Fruit fly (Drosophila melanogaster): Measurements from ENCODE around the gene CG6769.

Gene CG6769

DNA sequence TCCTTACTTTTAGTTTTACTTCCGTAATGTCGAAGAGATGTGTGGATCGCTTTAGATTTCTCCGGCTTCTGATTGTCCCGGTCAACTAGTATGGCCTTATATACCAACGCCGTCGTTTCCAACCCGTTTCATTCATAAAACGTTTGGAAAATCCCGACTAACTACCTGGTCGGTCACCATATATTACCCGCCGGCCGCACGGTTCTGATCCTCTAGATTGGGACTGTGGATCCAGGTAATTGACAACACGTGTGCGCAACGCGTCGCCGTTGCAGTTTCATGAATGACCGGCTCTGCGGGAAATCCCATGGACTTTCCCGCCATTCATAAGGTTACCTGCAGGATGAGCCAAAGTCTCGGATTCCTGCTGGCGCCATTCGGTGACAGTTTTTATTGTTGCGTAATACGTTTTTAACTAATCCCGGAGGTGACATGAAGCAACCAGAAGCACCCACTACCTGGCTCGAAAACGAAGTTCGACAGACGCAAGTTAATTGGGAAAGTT is 41.1 kb upstream of the CG6769 start, which contains the start of gene CG12986:
TSS of gene CG12986 (minus strand) at position 51 of the 505 bp plus-strand sequence.
- TF ChIP-seq tll (GFP tag; optimal IDR thresholded peaks at IDR 0.05) = peak in 1 of 2 experiments; percentile 69
- TF ChIP-seq CG9817 (tag; optimal IDR thresholded peaks at IDR 0.05) = no peak
- TF ChIP-seq CG15479 (GFP tag; optimal IDR thresholded peaks at IDR 0.05) = peak; percentile 53
- TF ChIP-seq amos (GFP tag; IDR thresholded peaks at IDR 0.05; ENCODE audit: partially characterized antibody) = no peak
- TF ChIP-seq twi (tag; optimal IDR thresholded peaks at IDR 0.05) = peak; percentile 45
- TF ChIP-seq CG4282 (GFP tag; optimal IDR thresholded peaks at IDR 0.05) = no peak
- no peak for TF ChIP-seq her (GFP tag; optimal IDR thresholded peaks at IDR 0.05)
- no peak for TF ChIP-seq CG1529 (GFP tag; optimal IDR thresholded peaks at IDR 0.05)
- TF ChIP-seq zen (tag; optimal IDR thresholded peaks at IDR 0.05) = peak; percentile 77
- no peak for TF ChIP-seq az2 (GFP tag; optimal IDR thresholded peaks at IDR 0.05)
- TF ChIP-seq CG12104 (GFP tag; optimal IDR thresholded peaks at IDR 0.05) = no peak
- TF ChIP-seq CG7928 (GFP tag; optimal IDR thresholded peaks at IDR 0.05) = no peak
- TF ChIP-seq mam (GFP tag; optimal IDR thresholded peaks at IDR 0.05) = no peak
- TF ChIP-seq cad (GFP tag; optimal IDR thresholded peaks at IDR 0.05) = peak; percentile 59
- TF ChIP-seq CG4730 (GFP tag; IDR thresholded peaks at IDR 0.05) = no peak

DNA sequence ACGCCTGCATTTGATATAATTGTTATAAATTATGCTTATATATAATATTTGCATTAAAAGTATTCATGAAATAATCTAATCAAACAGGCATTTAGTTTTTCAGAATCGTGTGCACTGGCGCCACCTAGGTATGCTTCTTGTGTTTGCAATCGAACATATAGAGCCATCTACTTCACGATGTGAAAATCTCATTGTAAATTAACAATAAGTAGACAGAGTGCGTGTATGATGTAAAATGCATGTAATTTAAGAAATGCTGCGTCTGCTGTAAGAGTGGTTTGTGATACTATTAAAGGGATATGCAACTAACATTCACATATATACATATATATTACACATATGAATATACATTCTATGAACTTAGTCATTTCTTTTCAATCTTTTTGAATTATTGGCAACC is 40.5 kb upstream of the CG6769 start:
- peak; percentile 48 for TF ChIP-seq CG9876 (GFP tag; optimal IDR thresholded peaks at IDR 0.05)
- peak; percentile 38 for TF ChIP-seq CG2120 (GFP tag; optimal IDR thresholded peaks at IDR 0.05)
- TF ChIP-seq CG16779 (GFP tag; IDR thresholded peaks at IDR 0.05) = no peak
- 0 out of 2 replicates have a peak, but pooled peaks have one; percentile 9 for TF ChIP-seq bbx (GFP tag; IDR thresholded peaks at IDR 0.05; ENCODE audit: partially characterized antibody)
- TF ChIP-seq Trl (optimal IDR thresholded peaks at IDR 0.05) = no peak
- no peak for TF ChIP-seq Trl (GFP tag; optimal IDR thresholded peaks at IDR 0.05)
- TF ChIP-seq CG14710 (tag; optimal IDR thresholded peaks at IDR 0.05) = peak; percentile 4
- TF ChIP-seq Dek (tag; optimal IDR thresholded peaks at IDR 0.05) = peak; percentile 16
- peak; percentile 13 to 29 for TF ChIP-seq chif (GFP tag; optimal IDR thresholded peaks at IDR 0.05)
- TF ChIP-seq CG12236 (GFP tag; optimal IDR thresholded peaks at IDR 0.05) = no peak
- TF ChIP-seq kay (GFP tag; optimal IDR thresholded peaks at IDR 0.05) = peak; percentile 58
- TF ChIP-seq CG11456 (GFP tag; IDR thresholded peaks at IDR 0.05) = peak; percentile 80; the same call in 2 of the 3 replicates
- no peak for TF ChIP-seq pan (optimal IDR thresholded peaks at IDR 0.05)
- TF ChIP-seq pan (GFP tag; optimal IDR thresholded peaks at IDR 0.05 in 1 of 2, IDR thresholded peaks at IDR 0.05 in 1 of 2) = no peak
- TF ChIP-seq CG9817 (tag; optimal IDR thresholded peaks at IDR 0.05) = peak; percentile 57
- no peak for TF ChIP-seq nom (GFP tag; optimal IDR thresholded peaks at IDR 0.05)
- peak; percentile 40 for TF ChIP-seq abd-A (tag; optimal IDR thresholded peaks at IDR 0.05)
- TF ChIP-seq CG31365 (tag; optimal IDR thresholded peaks at IDR 0.05) = peak; percentile 9
- TF ChIP-seq insv (GFP tag; optimal IDR thresholded peaks at IDR 0.05) = peak in 1 of 2 experiments; percentile 59
- peak; percentile 51 for TF ChIP-seq CG15696 (tag; optimal IDR thresholded peaks at IDR 0.05)
- TF ChIP-seq CG4820 (GFP tag; optimal IDR thresholded peaks at IDR 0.05) = peak; percentile 22
- 0 out of 3 replicates have a peak, but pooled peaks have one; percentile 16 for TF ChIP-seq Aef1 (GFP tag; IDR thresholded peaks at IDR 0.05)
- TF ChIP-seq cg (GFP tag; optimal IDR thresholded peaks at IDR 0.05) = peak; percentile 23
- TF ChIP-seq zfh1 (GFP tag; IDR thresholded peaks at IDR 0.05) = no peak
- TF ChIP-seq Dbx (GFP tag; IDR thresholded peaks at IDR 0.05) = 0 out of 3 replicates have a peak, but pooled peaks have one; percentile 32
- peak; percentile 26 for TF ChIP-seq Blimp-1 (GFP tag; optimal IDR thresholded peaks at IDR 0.05)
- no peak for TF ChIP-seq D19A (tag; optimal IDR thresholded peaks at IDR 0.05)
- 0 out of 3 replicates have a peak, but pooled peaks have one; percentile 33 for TF ChIP-seq CG16813 (GFP tag; IDR thresholded peaks at IDR 0.05; ENCODE audit: partially characterized antibody)
- TF ChIP-seq CG17829 (tag; optimal IDR thresholded peaks at IDR 0.05) = peak; percentile 36
- no peak for TF ChIP-seq gcm2 (GFP tag; optimal IDR thresholded peaks at IDR 0.05)
- TF ChIP-seq E2f1 (GFP tag; IDR thresholded peaks at IDR 0.05) = no peak
- TF ChIP-seq pum (GFP tag; optimal IDR thresholded peaks at IDR 0.05) = no peak
- TF ChIP-seq Ptx1 (GFP tag; IDR thresholded peaks at IDR 0.05) = peak; percentile 48; the same call in 1 of the 2 replicates
- peak; percentile 29 for TF ChIP-seq CG12942 (GFP tag; optimal IDR thresholded peaks at IDR 0.05)
- peak; percentile 19 for TF ChIP-seq pnt (GFP tag; optimal IDR thresholded peaks at IDR 0.05)
- TF ChIP-seq ase (GFP tag; IDR thresholded peaks at IDR 0.05) = 0 out of 3 replicates have a peak, but pooled peaks have one; percentile 15

All from whole organism, embryonic.